Worm (Caenorhabditis elegans) whole organism, mixed stage, embryonic: ENCODE results near the gene srh-28.

Source experiments
- M03D4.4 ChIP-seq: sonication (generic microtip); optimal IDR thresholded peaks from 2 replicates; lab custom pipeline; 2017; ENCODE audit warnings: mild to moderate bottlenecking, missing genetic modification characterization, missing compliant biosample characterization
- blmp-1 ChIP-seq: fragments of 150-350 bp; optimal IDR thresholded peaks from 2 replicates; lab custom pipeline; 2014; ENCODE audit warnings: missing biosample characterization, missing genetic modification characterization
- ceh-39 ChIP-seq: fragments of 150-350 bp; optimal IDR thresholded peaks from 2 replicates; lab custom pipeline; 2014; ENCODE audit warnings: missing biosample characterization, missing genetic modification characterization
- ceh-43 ChIP-seq: fragments of 200-800 bp; sonication (Bioruptor generic); optimal IDR thresholded peaks from 2 replicates; lab custom pipeline; 2018; ENCODE audit warnings: mild to moderate bottlenecking, missing genetic modification characterization, moderate library complexity, missing compliant biosample characterization
- ceh-83 ChIP-seq: fragments of 200-800 bp; sonication (Bioruptor generic); optimal IDR thresholded peaks from 2 replicates; lab custom pipeline; 2018; ENCODE audit warnings: mild to moderate bottlenecking, missing genetic modification characterization, missing compliant biosample characterization
- ces-1 ChIP-seq: fragments of 150-350 bp; optimal IDR thresholded peaks from 2 replicates; lab custom pipeline; 2014; ENCODE audit warnings: missing biosample characterization, missing genetic modification reagents, missing genetic modification characterization
- cnd-1 ChIP-seq: fragments of 200-800 bp; sonication (Bioruptor generic); optimal IDR thresholded peaks from 2 replicates; lab custom pipeline; 2018; ENCODE audit warnings: mild to moderate bottlenecking, missing genetic modification characterization, missing compliant biosample characterization
- drap-1 ChIP-seq: fragments of 200-800 bp; sonication (Bioruptor generic); optimal IDR thresholded peaks from 3 replicates; lab custom pipeline; 2018; ENCODE audit warnings: mild to moderate bottlenecking, missing genetic modification characterization, missing compliant biosample characterization
- elt-1 ChIP-seq: sonication (generic microtip); optimal IDR thresholded peaks from 2 replicates; lab custom pipeline; 2017; ENCODE audit warnings: missing genetic modification characterization, mild to moderate bottlenecking, missing compliant biosample characterization, antibody characterized with exemption, moderate library complexity, borderline replicate concordance; ENCODE audit not compliant: insufficient read depth
- elt-3 ChIP-seq: fragments of 150-350 bp; optimal IDR thresholded peaks from 2 replicates; lab custom pipeline; 2014; ENCODE audit warnings: missing biosample characterization, missing genetic modification characterization
- flh-1 ChIP-seq: fragments of 200-800 bp; sonication (Bioruptor generic); optimal IDR thresholded peaks from 2 replicates; lab custom pipeline; 2018; ENCODE audit warnings: mild to moderate bottlenecking, missing genetic modification characterization, moderate library complexity, missing compliant biosample characterization
- ham-2 ChIP-seq: fragments of 200-800 bp; sonication (Bioruptor generic); optimal IDR thresholded peaks from 2 replicates; lab custom pipeline; 2018; ENCODE audit warnings: mild to moderate bottlenecking, missing genetic modification characterization, missing compliant biosample characterization
- hlh-1 ChIP-seq: fragments of 150-350 bp; optimal IDR thresholded peaks from 2 replicates; lab custom pipeline; 2014; ENCODE audit warnings: missing biosample characterization, missing genetic modification reagents, missing genetic modification characterization
- lin-13 ChIP-seq: fragments of 150-350 bp; optimal IDR thresholded peaks from 2 replicates; lab custom pipeline; 2014; ENCODE audit warnings: missing biosample characterization, missing genetic modification characterization
- lin-32 ChIP-seq: fragments of 200-800 bp; sonication (Bioruptor generic); optimal IDR thresholded peaks from 2 replicates; lab custom pipeline; 2018; ENCODE audit warnings: mild to moderate bottlenecking, missing genetic modification characterization, missing compliant biosample characterization
- lsy-2 ChIP-seq: fragments of 150-350 bp; optimal IDR thresholded peaks from 2 replicates; lab custom pipeline; 2014; ENCODE audit warnings: missing biosample characterization, missing genetic modification characterization
- mab-5 ChIP-seq: fragments of 150-350 bp; optimal IDR thresholded peaks from 2 replicates; lab custom pipeline; 2014; ENCODE audit warnings: missing biosample characterization, missing genetic modification characterization
- mep-1 ChIP-seq: fragments of 150-350 bp; optimal IDR thresholded peaks from 2 replicates; lab custom pipeline; 2017; ENCODE audit warnings: missing biosample characterization, missing genetic modification reagents, missing genetic modification characterization, inconsistent platforms
- nhr-12 ChIP-seq: fragments of 150-350 bp; optimal IDR thresholded peaks from 2 replicates; lab custom pipeline; 2014; ENCODE audit warnings: missing biosample characterization, missing genetic modification characterization
- nhr-2 ChIP-seq: fragments of 150-350 bp; optimal IDR thresholded peaks from 2 replicates; lab custom pipeline; 2014; ENCODE audit warnings: missing biosample characterization, missing genetic modification characterization
- nhr-237 ChIP-seq: fragments of 150-350 bp; optimal IDR thresholded peaks from 2 replicates; lab custom pipeline; 2014; ENCODE audit warnings: missing biosample characterization, missing genetic modification characterization
- nhr-28 ChIP-seq: fragments of 150-350 bp; optimal IDR thresholded peaks from 2 replicates; lab custom pipeline; 2014; ENCODE audit warnings: missing biosample characterization, missing genetic modification characterization
- nhr-76 ChIP-seq: sonication (generic microtip); optimal IDR thresholded peaks from 2 replicates; lab custom pipeline; 2017; ENCODE audit warnings: missing biosample characterization, missing genetic modification characterization
- pha-4 ChIP-seq: fragments of 150-350 bp; optimal IDR thresholded peaks from 2 replicates; lab custom pipeline; 2018; ENCODE audit warnings: missing biosample characterization, missing genetic modification reagents, missing genetic modification characterization
- sem-2 ChIP-seq: fragments of 200-800 bp; sonication (Bioruptor generic); optimal IDR thresholded peaks from 2 replicates; lab custom pipeline; 2018; ENCODE audit warnings: mild to moderate bottlenecking, missing genetic modification characterization, missing compliant biosample characterization
- snpc-4 ChIP-seq: fragments of 150-350 bp; optimal IDR thresholded peaks from 2 replicates; lab custom pipeline; 2014; ENCODE audit warnings: missing biosample characterization, missing genetic modification characterization
- sptf-1 ChIP-seq: sonication (generic microtip); optimal IDR thresholded peaks from 2 replicates; lab custom pipeline; 2017; ENCODE audit warnings: mild to moderate bottlenecking, missing genetic modification characterization, moderate library complexity, missing compliant biosample characterization
- tbx-8 ChIP-seq: fragments of 200-800 bp; sonication (Bioruptor generic); optimal IDR thresholded peaks from 2 replicates; lab custom pipeline; 2018; ENCODE audit warnings: mild to moderate bottlenecking, missing genetic modification characterization, moderate library complexity, missing compliant biosample characterization
- unc-120 ChIP-seq: sonication (generic microtip); optimal IDR thresholded peaks from 2 replicates; lab custom pipeline; 2017; ENCODE audit warnings: missing genetic modification characterization, missing compliant biosample characterization; ENCODE audit not compliant: poor library complexity, severe bottlenecking
- unc-62 ChIP-seq: fragments of 150-350 bp; optimal IDR thresholded peaks from 2 replicates; lab custom pipeline; 2014; ENCODE audit warnings: missing biosample characterization, missing genetic modification reagents, missing genetic modification characterization
- zip-8 ChIP-seq: fragments of 150-350 bp; optimal IDR thresholded peaks from 2 replicates; lab custom pipeline; 2014; ENCODE audit warnings: missing biosample characterization, missing genetic modification characterization
- ztf-11 ChIP-seq: fragments of 150-350 bp; optimal IDR thresholded peaks from 2 replicates; lab custom pipeline; 2014; ENCODE audit warnings: missing biosample characterization, missing genetic modification characterization

Gene srh-28

ce11 chrV:6784853-6785492 is 9.4 kb upstream of the srh-28 start, which contains the start of the genes spn-4 and spe-39:
Gene spn-4, minus strand, starts transcription at chrV:6784903.
Gene spe-39, plus strand, starts transcription at chrV:6785451.
- TF ChIP-seq ztf-11 (peak; percentile 50), M03D4.4 (peak; percentile 49), hlh-1 (tag; lab: Kevin White, UChicago) (peak; percentile 26), flh-1 (GFP tag; lab: Kevin White, UChicago) (no peak), ham-2 (GFP tag; lab: Kevin White, UChicago) (peak; percentile 15), mep-1 (tag; lab: Kevin White, UChicago) (peak; percentile 69), ceh-39 (tag; lab: Kevin White, UChicago) (peak; percentile 13), sem-2 (GFP tag; lab: Kevin White, UChicago) (no peak), lin-13 (tag; lab: Kevin White, UChicago) (peak; percentile 44), nhr-76 (tag; lab: Kevin White, UChicago) (no peak), lin-32 (GFP tag; lab: Kevin White, UChicago) (no peak), drap-1 (no peak), nhr-12 (peak; percentile 38), ceh-43 (GFP tag; lab: Kevin White, UChicago) (no peak), elt-1 (tag; lab: Kevin White, UChicago) (peak; percentile 6), nhr-237 (tag; lab: Kevin White, UChicago) (peak; percentile 47), ceh-83 (GFP tag; lab: Kevin White, UChicago) (no peak), sptf-1 (tag; lab: Kevin White, UChicago) (peak; percentile 69), zip-8 (tag; lab: Kevin White, UChicago) (no peak), mab-5 (tag; lab: Kevin White, UChicago) (peak; percentile 48), cnd-1 (tag; lab: Kevin White, UChicago) (no peak), blmp-1 (peak; percentile 30), nhr-2 (tag; lab: Kevin White, UChicago) (peak; percentile 29), ces-1 (peak; percentile 79), unc-120 (tag; lab: Kevin White, UChicago) (no peak), snpc-4 (tag; lab: Kevin White, UChicago) (no peak), lsy-2 (tag; lab: Kevin White, UChicago) (peak; percentile 49), pha-4 (tag; lab: Kevin White, UChicago) (no peak)

- TF ChIP-seq elt-3 (tag; lab: Kevin White, UChicago) (no peak), nhr-237 (tag; lab: Kevin White, UChicago) (no peak), nhr-28 (tag; lab: Kevin White, UChicago) (no peak), lin-13 (tag; lab: Kevin White, UChicago) (no peak), lin-32 (GFP tag; lab: Kevin White, UChicago) (no peak), ztf-11 (no peak), sptf-1 (tag; lab: Kevin White, UChicago) (no peak)
Measured at ce11 chrV:6783044-6783625, 7.5 kb upstream of the srh-28 start.

DNA sequence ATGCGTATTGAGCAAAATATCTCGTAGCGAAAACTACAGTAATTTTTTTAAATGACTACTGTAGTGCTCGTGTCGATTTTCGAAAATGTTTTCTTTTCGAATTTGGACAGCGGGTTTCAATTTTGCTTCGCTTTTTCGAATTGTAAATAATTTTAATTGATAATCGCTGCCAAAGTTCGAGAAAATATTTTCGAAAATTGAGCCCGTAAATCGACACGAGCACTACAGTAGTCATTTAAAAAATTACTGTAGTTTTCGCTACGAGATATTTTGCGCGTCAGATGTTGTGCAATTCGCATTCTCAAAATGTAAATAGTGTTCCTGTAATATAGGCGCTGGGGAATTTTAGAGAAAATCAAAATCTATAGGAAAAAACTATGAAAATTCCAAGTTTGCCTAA is 6.7 kb upstream of the srh-28 start:
- TF ChIP-seq ces-1 (no peak), pha-4 (tag; lab: Kevin White, UChicago) (no peak), ceh-39 (tag; lab: Kevin White, UChicago) (no peak), mab-5 (tag; lab: Kevin White, UChicago) (no peak), nhr-237 (tag; lab: Kevin White, UChicago) (no peak)

ce11 chrV:6780676-6781075 is 5.1 kb upstream of the srh-28 start:
- TF ChIP-seq mab-5 (tag; lab: Kevin White, UChicago) (no peak), hlh-1 (tag; lab: Kevin White, UChicago) (no peak), ztf-11 (no peak), nhr-12 (no peak), blmp-1 (no peak), tbx-8 (GFP tag; lab: Kevin White, UChicago) (no peak), elt-3 (tag; lab: Kevin White, UChicago) (no peak), zip-8 (tag; lab: Kevin White, UChicago) (no peak), ceh-43 (GFP tag; lab: Kevin White, UChicago) (no peak), M03D4.4 (no peak), flh-1 (GFP tag; lab: Kevin White, UChicago) (no peak), ham-2 (GFP tag; lab: Kevin White, UChicago) (no peak), unc-62 (GFP tag; lab: Kevin White, UChicago) (no peak), ceh-39 (tag; lab: Kevin White, UChicago) (no peak), ces-1 (no peak), mep-1 (tag; lab: Kevin White, UChicago) (no peak), lsy-2 (tag; lab: Kevin White, UChicago) (no peak), elt-1 (tag; lab: Kevin White, UChicago) (no peak), unc-120 (tag; lab: Kevin White, UChicago) (no peak)
